Fruit fly (Drosophila melanogaster) whole organism, larva: ENCODE results near the gene Art9.

Experiments used
- noc ChIP-seq: fragments of 200-800 bp; sonication (Bioruptor generic); optimal IDR thresholded peaks from 3 replicates; lab custom pipeline; 2019; ENCODE audit warnings: missing biosample characterization, mild to moderate bottlenecking, missing genetic modification characterization, moderate library complexity

Gene Art9

DNA sequence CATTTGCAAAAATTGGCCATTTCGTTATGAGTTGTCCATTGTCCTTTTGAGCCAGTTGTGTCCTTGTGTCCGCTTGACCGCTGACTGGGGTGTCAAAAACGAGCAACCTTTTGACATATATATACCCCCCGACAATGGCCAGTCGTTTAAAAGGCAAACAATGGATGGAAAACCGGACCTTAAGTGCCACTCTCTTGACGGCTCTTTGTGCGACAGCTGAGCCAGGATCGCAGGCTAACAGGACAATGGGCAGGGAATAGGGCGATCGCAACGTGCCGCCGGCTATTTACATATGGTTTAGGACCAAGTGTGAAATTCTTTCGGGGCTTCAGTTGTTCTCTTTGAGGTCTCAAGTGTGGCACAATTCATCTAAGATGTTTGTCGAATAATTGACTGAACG is 7.0 kb downstream of the Art9 start:
- no peak for TF ChIP-seq noc

DNA sequence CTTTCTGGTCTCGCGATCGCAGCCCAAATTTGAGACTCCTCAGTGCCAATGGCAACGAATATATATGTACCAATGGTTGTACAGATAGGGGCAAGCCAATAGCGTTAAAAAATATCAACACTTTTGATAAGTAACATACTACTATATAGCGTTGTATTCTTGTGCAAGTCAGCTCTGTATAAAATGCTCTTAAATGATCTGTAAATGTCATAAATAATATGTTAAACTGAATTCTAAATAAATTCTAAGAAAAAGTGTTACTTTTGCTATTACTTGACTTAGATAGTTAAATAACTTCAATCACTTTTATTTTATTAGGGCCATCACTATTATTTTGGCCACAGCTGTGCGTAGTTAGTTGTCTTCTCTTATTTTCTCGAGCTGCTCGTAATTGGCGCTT is 8.6 kb downstream of the Art9 start:
- no peak for TF ChIP-seq noc

DNA sequence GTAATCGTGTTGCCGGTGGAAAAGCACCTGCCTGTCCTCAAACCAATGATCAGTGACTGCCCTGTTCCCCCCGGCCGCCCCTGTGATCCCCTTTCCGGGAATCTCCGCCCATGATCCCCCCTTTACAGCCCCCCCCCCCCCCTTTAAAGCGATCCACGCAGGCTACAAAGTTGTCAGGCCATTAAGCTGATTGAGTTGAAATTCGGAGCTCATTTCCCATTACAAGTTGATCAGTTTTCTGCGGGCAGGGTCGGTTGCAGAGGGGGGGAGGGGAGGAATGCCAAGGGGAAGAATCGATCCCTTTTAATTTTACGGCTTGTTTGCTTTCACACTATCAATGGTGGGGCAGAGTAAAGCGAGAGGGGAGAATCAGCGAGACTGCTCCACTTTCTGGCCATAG is 9.3 kb downstream of the Art9 start:
- TF ChIP-seq noc: no peak

DNA sequence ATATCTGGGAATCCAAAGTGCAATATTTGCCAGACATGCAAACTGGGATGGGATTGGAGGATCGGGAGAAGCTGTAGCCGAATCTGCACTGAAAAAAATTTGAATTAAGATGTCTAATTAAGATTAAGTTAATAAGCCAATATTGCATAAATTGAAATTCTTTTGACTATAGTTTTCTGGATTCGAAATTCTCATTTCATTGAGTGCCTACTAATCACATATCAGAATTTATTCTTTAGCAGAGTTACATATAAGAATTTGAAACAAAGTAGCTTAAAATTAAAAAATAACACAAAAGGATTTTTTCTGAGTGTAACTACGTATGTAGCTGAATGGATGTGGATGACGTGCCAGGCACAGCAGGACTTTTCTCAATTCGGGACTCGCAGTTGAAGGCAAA is 11.4 kb downstream of the Art9 start:
- TF ChIP-seq noc: no peak

DNA sequence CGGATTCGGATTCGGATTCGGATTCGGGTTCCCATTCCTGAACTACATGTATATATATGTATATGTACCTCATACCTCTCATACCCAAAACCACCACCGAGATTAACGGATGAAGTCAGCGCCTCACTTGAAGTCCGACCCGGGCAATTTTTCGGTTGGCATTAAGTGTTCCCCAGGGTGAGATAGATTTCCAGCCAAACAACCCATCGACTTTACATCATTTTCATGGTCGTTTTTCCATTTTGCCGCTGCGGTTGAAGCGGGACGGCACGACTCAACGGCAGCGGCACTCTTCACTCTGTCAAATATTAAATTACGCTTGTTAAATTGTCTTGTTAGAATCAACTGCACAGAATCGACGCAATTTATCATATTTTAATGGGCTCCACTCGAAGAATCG is 13.0 kb downstream of the Art9 start:
- TF ChIP-seq noc: no peak

DNA sequence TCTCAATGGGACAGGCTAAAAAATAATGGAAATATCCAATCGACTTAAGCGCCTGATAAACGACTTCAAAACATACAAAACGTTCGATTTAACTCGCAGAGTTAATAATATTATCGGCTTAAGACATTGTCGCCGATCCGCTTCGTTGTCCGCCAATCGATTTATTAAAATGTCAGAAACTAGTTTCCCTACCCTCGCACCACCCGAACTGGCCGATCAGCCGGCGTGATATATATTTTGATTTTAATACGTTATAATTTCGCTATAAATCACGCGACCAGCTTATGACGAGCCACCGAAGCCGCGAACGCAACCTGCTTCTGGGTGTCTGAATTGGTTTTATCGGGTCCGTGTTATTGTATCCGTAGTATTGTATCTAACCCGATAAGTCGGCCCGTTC is 15.7 kb downstream of the Art9 start:
- no peak for TF ChIP-seq noc

DNA sequence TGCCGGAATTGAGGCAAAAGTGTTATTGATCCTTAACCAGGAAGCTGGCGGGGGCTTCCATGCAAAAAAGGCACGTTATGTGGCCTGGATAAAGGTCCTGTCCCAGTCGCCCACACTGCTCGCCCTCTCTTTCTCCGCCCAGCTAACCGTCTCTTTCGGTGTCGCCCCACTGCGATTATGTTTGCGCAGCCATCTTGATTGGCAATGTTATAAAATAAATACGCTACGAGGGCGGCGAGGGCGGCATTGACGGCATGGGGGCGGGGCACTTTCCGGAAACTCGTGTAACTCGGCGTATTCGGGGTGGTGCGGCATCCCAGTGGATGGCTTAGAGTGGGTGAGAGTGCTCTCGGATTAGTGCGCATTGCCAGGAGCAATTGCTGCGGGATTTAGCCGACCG is 19.6 kb downstream of the Art9 start:
- no peak for TF ChIP-seq noc

DNA sequence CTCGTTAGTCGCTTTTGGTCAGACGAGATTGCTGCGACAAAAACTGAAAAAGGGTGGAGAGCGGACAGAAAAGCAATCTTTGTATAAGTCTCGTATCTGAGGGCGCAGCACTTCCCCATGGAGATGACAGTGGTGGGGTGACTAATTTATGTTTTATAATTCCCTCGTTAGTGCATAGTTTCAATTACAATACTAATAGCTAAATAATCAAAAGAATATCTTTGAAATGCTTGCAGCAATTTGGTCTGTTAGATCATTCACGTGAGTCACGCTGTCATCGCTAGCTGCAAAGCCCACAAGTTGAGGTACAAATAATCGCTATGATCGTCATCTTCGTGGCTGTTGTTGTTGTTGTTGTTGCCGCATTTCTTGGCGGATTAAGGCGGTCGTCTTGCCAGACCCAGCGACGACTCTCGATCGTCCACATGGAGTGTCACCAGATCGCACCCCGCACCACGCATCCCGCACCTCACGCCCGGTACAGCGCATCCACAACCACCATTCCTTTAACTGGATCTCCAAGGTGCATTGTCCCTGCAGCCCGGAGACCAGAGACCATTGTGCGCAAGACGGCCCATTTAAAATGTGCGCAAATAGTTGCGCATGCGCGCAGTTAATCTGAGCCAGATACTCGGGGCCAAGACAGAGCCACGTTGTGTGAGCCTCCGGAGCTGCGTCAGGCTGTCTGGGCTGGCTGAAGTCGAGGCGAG is 21.3 kb downstream of the Art9 start:
- TF ChIP-seq noc: no peak

DNA sequence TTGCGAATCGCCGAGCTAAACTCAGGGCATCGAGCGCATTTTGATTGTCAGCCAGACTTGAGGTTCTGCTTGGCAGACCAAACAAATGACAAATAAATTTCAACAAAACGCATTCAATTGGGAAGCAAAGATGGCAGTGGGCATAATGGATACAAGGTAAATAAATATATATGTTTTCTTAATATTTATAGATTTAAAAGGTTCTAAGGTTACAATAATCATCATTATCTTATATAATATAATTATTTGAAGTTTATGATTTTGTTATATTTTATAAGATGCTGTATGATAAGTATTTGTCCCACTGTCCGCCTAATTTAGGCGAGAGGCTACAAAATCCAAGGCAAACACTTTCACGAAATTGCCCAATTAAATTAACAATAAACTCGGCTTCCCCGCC is 25.2 kb downstream of the Art9 start:
- no peak for TF ChIP-seq noc

DNA sequence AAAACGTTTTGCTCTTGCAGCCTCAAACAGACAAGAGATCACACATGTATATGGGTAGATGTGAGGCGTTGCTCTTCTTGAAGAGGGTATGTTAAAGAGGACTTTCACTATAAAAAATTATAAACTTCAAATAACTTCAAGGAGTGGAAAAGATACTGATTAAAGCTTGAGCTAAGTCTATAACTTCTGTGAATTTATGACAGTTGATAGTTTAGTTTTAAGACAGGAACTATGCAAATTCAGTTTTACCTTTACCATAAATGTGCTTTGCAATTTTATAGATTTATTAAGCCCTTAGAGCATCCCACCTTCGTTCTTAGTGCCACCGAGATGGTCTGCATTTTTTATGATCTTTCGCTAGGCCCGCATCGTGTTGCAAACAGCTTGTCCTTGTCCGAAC is 26.7 kb downstream of the Art9 start:
- no peak for TF ChIP-seq noc

DNA sequence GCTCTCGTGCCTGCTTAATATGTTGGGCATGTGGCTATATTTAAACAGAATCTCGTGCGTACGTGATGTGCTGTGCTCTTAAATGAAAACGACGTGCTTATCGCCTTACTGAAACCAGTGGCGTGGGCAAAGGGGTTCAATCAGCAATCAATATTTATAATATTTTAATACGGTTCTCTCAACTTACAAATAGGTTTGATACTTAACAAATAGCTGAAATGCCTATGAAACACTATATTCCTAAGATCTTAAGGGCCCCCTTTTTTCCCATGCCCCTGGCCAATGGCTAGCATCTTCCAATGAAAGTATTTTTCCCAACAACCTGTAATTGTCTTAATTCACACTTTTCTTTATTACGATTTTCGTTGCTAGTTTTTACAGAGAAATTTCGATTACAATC is 27.6 kb downstream of the Art9 start:
- no peak for TF ChIP-seq noc

DNA sequence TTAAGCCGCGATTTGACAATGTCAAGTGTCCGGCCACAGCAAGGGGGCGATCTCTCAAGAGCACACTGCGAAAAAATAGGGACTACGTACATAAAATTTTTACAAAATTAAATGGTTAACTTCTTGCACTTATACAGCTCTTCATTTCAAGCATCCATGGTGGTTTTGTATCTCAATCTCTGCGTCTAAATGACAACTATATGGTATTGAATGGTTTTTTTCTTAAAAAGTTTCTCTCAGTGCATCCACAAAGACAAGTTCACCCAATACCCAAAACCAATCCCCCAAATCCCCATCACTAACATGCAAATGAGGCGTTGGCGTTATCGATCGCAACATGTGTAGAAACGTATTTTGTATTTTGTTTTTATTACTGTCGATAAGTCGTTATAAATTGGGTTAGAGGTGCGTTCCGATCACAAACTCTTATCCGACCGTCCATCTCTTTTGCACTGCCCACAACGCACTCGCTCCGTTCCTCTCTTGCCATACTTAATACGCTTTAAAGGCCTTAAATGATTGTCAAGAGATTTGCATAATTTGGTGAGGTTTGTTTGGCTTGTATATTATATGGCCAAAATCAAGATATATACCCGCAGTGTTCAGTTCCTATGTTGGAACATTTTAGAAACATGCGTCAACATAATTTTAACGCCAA is 28.4 kb downstream of the Art9 start:
- TF ChIP-seq noc: peak; percentile 59

DNA sequence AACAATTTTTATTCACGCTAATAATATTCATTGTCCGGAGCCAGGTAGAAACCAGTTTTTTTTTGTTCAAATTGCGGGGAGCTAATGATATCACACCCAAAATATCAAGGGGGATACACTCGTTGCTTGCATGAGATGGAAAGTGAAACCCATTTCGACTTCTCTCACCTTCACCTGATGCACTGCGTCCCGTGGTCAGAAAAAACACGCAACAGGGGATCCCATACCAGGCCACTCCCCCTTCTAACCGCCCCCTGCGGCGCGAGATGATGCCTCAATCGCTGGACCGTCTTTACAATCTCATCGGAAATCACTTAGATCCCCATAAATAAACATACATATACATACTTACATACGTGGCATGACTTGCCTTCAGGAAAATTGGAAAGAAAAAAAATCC is 29.7 kb downstream of the Art9 start:
- no peak for TF ChIP-seq noc

DNA sequence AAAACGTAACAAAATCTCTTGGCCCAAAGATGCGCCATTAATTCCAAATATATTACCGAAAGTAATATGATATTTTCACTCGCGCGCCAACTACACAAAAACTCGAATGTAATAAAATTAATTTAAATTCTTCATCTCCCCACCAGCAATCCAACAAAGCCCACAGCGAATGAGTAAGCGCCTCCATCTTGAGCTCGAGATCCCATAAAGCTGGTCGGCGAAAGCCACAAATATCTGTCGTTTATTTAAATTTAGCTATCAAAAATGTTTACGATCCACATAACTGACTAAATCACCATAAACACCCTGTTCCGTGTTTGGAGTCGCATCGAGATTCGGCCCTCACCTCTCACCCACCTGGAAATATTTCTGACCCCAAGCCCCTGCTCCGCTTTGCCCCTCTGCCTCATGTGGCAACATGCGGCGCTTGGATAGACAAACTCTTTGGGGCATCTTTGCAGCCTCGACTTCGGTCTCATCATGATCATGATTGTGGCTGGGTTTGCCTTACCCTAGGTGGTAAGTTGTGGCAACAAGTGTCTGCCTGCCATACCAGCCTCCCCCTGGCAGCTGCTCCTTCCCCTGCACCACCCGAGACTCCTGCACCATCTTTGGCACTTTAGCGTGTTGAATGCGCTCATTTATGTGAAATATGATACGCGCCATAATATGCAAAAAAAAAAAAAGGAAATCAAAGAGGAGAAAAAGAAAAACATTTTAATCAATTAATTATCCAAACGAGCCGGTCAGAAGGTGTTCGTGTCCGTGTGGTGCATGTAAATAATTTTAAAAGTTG is 31.1 kb downstream of the Art9 start:
- no peak for TF ChIP-seq noc

DNA sequence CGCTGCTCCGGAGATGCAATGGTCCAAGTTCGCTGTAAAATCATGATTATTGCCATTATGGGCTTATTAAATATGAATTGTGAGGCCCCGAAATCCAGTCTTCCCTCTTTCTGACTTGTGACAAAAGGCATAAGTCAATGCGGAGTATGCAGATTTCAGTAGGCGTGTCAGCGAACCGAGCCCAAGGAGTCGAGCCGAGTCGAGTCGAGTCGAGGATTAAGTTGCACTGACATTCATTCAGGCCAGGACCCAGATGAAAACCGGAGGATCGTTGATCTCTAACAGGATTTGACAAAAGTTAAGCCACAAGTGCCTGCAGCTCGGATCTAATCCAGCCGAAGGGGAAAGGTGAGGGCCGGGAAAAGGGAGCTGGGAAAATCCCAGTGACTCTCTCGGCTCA is 31.9 kb downstream of the Art9 start:
- no peak for TF ChIP-seq noc

DNA sequence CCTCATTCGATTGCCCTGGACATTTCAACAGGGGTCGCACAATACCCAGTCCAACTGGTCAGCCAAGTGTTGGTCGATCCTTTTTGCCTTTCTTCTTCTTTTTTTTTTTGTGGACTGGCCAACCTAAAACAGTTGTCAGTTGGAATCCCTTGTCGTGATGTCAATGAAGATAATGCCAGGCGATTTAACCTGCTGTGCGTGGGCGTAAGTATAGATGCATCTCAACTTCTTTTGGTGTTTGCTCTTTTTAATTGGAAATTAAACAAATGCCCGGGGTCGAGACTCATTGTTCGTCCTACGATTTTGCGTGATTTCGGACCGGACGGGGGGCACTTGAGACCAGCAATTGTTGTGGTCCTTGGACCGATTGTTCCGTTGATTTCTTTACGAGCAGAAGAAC is 33.4 kb downstream of the Art9 start:
- TF ChIP-seq noc: no peak

DNA sequence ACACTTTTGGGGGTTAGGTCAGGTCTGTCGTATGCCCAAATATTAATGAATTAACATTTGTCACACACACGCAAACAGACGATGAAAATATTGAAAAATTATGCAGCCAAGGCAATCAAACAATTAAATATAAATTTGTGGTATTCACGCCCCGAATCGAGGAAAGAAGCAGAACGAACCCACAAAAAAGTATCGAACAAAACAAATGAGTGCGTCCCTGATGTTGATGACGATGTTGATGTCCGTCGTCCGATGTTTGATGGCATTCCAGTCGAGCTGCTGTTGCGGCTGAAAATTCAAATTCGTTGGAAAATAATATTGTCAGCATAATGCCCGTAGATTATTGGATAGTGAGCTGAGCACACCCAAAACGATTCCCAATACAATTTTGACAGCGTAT is 34.2 kb downstream of the Art9 start:
- no peak for TF ChIP-seq noc
